ENCODE assay signal across 3 fruit fly cellular contexts in the genomic region with DNA sequence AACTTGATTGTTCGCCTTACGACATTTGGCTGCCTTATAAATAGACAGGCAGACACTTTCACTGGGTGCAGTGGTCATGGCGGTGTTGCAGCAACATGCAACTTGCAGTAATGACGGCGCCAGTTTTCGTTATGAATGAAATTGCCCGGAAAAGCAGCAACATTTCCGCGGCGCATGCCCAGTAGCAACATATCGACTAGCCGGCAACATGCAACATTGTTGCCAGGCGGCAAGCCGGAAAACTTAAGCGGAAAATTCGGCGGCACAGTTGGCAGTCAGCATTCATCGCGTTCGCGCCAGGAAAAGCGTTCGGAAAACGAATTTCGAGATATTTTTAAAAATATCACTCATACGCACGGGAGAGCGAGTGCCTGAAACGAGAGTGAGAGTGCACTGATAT.
A peak's percentile ranks its signal among the peaks of the same experiment; 100 is the strongest.
TF ChIP-seq lines count a peak whose summit lies in the region.

A gene (plus strand): TSS at position 272 of the 400 bp plus-strand sequence.

- no peak for TF ChIP-seq CTCF in whole organism, embryonic (GFP tag; optimal IDR thresholded peaks at IDR 0.05; lab: Kevin White, UChicago)

TF ChIP-seq in whole organism, embryonic, 481 proteins besides CTCF, POLR2A, EP300 and RAD21:
- TF ChIP-seq Jarid2 (GFP tag; optimal IDR thresholded peaks at IDR 0.05; lab: Kevin White, UChicago), result no peak
- TF ChIP-seq tll (GFP tag; optimal IDR thresholded peaks at IDR 0.05; lab: Kevin White, UChicago), result no peak
- no peak for TF ChIP-seq CG12769 (tag; optimal IDR thresholded peaks at IDR 0.05; lab: Kevin White, UChicago)
- TF ChIP-seq CG16813 (GFP tag; IDR thresholded peaks at IDR 0.05; lab: Robert Waterston, UW; ENCODE audit: partially characterized antibody), result no peak
- peak; percentile 15; the same call in 1 of the 2 replicates for TF ChIP-seq chm (GFP tag; IDR thresholded peaks at IDR 0.05; lab: Robert Waterston, UW)
- no peak for TF ChIP-seq CG6175 (GFP tag; IDR thresholded peaks at IDR 0.05; lab: Robert Waterston, UW)
- no peak for TF ChIP-seq CG4360 (GFP tag; IDR thresholded peaks at IDR 0.05; lab: Robert Waterston, UW)
- TF ChIP-seq chn (GFP tag; optimal IDR thresholded peaks at IDR 0.05; lab: Kevin White, UChicago), result no peak
- TF ChIP-seq CG32532 (GFP tag; IDR thresholded peaks at IDR 0.05; lab: Robert Waterston, UW), result 0 out of 2 replicates have a peak, but pooled peaks have one; percentile 27
- TF ChIP-seq lbe (GFP tag; optimal IDR thresholded peaks at IDR 0.05; lab: Kevin White, UChicago), result no peak
- TF ChIP-seq CG8089 (GFP tag; optimal IDR thresholded peaks at IDR 0.05; lab: Kevin White, UChicago), result no peak
- no peak for TF ChIP-seq dmrt99B (tag; optimal IDR thresholded peaks at IDR 0.05; lab: Kevin White, UChicago)
- peak; percentile 99 for TF ChIP-seq CG11504 (tag; optimal IDR thresholded peaks at IDR 0.05; lab: Kevin White, UChicago)
- no peak for TF ChIP-seq zf30C (GFP tag; optimal IDR thresholded peaks at IDR 0.05; lab: Kevin White, UChicago)

TF ChIP-seq in whole organism, prepupa, 60 proteins besides CTCF, POLR2A, EP300 and RAD21:
- TF ChIP-seq CG32006 (GFP tag; optimal IDR thresholded peaks at IDR 0.05; lab: Kevin White, UChicago), result no peak
- 0 out of 3 replicates have a peak, but pooled peaks have one; percentile 19 for TF ChIP-seq eg (GFP tag; IDR thresholded peaks at IDR 0.05; lab: Robert Waterston, UW)

TF ChIP-seq in whole organism, pupa, 21 proteins besides CTCF, POLR2A, EP300 and RAD21:
- peak; percentile 15 for TF ChIP-seq CG14655 (GFP tag; optimal IDR thresholded peaks at IDR 0.05; lab: Kevin White, UChicago)
- TF ChIP-seq CG8159 (tag; optimal IDR thresholded peaks at IDR 0.05; lab: Kevin White, UChicago), result no peak
